Worm (Caenorhabditis elegans): Measurements from ENCODE around the gene msp-79.

Gene msp-79

DNA sequence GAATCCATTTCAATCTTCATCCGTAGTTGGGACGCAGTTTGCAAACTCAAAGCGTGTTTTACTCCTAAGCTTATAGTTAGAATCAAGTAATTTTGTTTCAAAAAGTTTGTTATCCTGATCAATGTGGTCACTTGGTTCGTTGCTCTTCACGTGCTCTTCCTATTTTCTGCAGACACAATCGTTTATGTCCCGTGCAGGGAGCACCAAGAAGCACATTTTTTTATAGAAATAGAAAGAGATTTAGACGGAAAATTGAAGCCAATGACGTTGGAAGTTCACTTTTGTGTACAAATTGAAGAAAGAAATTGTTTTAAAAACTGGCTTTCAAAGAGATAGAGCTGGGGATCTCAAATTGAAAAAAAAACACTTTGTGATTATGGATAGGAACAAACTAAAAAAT lies 5.2 kb downstream of the msp-79 start:
- TF ChIP-seq ceh-13 (GFP tag; optimal IDR thresholded peaks at IDR 0.05) (no peak), flt-1 (GFP tag; IDR thresholded peaks at IDR 0.05) (no peak), tbx-37 (GFP tag; conservative IDR thresholded peaks at IDR 0.05) (no peak), tbx-11 (GFP tag; IDR thresholded peaks at IDR 0.05) (no peak), hmg-4 (GFP tag; optimal IDR thresholded peaks at IDR 0.05) (no peak), hnd-1 (tag; optimal IDR thresholded peaks at IDR 0.05) (no peak), F13C5.2 (tag; optimal IDR thresholded peaks at IDR 0.05) (no peak), scrt-1 (GFP tag; IDR thresholded peaks at IDR 0.05) (no peak), B0310.2 (tag; optimal IDR thresholded peaks at IDR 0.05) (no peak), ceh-36 (tag; optimal IDR thresholded peaks at IDR 0.05) (no peak), pes-1 (GFP tag; IDR thresholded peaks at IDR 0.05) (no peak), aly-1 (tag; optimal IDR thresholded peaks at IDR 0.05) (no peak), tra-4 (tag; optimal IDR thresholded peaks at IDR 0.05) (no peak), ama-1 (optimal IDR thresholded peaks at IDR 0.05) (no peak)

DNA sequence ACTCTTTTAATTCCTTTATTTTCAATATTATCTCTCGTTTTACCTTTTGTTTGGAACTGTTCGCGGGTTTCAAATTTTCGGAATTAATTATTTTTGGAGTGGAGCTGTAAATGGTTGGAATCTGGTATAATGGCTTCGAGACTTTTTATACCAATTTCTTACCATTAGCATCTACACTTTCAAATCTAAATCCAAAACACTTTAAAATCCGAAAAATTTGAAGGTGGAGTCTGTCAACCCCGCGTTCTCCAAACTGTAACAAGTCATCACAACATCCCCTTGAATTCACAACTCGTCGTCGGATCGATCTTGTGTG lies 9.6 kb downstream of the msp-79 start, which contains the start of gene nhr-97:
TSS of gene nhr-97 (plus strand) at position 217 of the 316 bp plus-strand sequence.
- TF ChIP-seq hmg-4 (GFP tag; optimal IDR thresholded peaks at IDR 0.05) (no peak), F13C5.2 (tag; optimal IDR thresholded peaks at IDR 0.05) (no peak), hmbx-1 (tag; optimal IDR thresholded peaks at IDR 0.05) (no peak), ets-7 (tag; optimal IDR thresholded peaks at IDR 0.05) (no peak), aly-1 (tag; optimal IDR thresholded peaks at IDR 0.05) (no peak), tra-4 (tag; optimal IDR thresholded peaks at IDR 0.05) (no peak), sea-1 (GFP tag; conservative IDR thresholded peaks at IDR 0.05) (no peak), scrt-1 (GFP tag; IDR thresholded peaks at IDR 0.05) (no peak)

DNA sequence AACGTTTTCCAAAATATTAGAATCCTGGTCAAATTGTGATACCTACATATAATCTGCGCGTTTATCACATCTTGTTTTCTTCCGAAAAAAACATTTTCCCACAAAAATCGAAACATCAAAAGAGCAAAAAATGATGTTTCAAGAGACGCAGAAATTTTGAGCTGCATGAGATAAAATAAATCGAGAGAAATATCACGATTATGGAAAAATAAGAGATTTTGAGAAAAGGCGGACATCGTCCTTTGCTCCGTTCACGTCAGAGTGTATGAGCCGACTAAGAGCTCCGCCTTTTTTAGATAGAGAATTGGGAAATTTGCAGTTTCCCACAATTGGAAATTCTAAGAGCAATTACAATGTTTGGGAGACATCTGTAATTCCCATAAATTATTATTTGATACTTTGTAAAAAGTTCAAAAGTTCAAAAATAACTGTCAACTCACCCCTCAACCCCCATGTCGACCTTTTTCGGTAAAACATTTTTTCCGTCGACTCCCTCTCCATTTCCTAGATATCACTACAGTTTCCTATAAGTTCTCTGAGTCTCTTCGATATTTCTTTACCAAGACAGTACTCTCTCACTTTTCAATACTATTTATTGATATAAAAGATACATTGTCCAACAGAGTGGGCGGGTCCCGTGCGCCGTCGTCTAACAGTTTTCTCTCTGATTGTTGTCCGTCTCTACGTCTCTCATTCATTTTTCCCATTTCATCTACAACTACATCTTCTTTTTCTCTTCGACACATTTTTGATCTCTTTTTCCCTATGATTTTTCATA lies 10.1 kb downstream of the msp-79 start:
- no peak for TF ChIP-seq hmg-4 (GFP tag; optimal IDR thresholded peaks at IDR 0.05)
- no peak for TF ChIP-seq pes-1 (GFP tag; IDR thresholded peaks at IDR 0.05)
- no peak for TF ChIP-seq ceh-36 (tag; optimal IDR thresholded peaks at IDR 0.05)
- no peak for TF ChIP-seq tbx-37 (GFP tag; conservative IDR thresholded peaks at IDR 0.05)
- no peak for TF ChIP-seq tra-4 (tag; optimal IDR thresholded peaks at IDR 0.05)
- no peak for TF ChIP-seq ceh-13 (GFP tag; optimal IDR thresholded peaks at IDR 0.05)
- TF ChIP-seq ama-1 (optimal IDR thresholded peaks at IDR 0.05): no peak
- TF ChIP-seq hmbx-1 (tag; optimal IDR thresholded peaks at IDR 0.05): no peak
- TF ChIP-seq aly-1 (tag; optimal IDR thresholded peaks at IDR 0.05): no peak
- no peak for TF ChIP-seq flt-1 (GFP tag; IDR thresholded peaks at IDR 0.05)

DNA sequence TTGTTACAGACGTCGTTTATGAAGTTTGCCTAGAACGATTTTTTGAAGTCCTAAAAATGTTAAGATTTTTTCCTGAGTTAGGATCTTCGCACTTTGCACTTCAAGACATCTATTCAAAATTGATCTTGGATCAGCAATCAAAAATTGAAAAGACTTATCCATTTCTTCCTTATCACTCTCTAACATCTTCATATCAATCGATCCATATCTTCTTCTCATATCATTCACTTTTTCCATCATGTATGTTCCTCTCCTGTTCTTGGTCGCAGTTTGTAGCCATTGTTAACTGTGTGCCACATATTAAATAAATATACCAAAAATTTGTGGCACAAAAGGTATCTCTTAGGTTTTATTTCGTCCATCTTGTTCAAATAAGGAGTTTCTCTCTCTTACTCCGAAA lies 11.2 kb downstream of the msp-79 start:
- no peak for TF ChIP-seq scrt-1 (GFP tag; IDR thresholded peaks at IDR 0.05)
- TF ChIP-seq sea-1 (GFP tag; conservative IDR thresholded peaks at IDR 0.05): no peak
- TF ChIP-seq B0310.2 (tag; optimal IDR thresholded peaks at IDR 0.05): no peak
- no peak for TF ChIP-seq aly-1 (tag; optimal IDR thresholded peaks at IDR 0.05)
- no peak for TF ChIP-seq ceh-36 (tag; optimal IDR thresholded peaks at IDR 0.05)
- TF ChIP-seq ama-1 (optimal IDR thresholded peaks at IDR 0.05): no peak
- no peak for TF ChIP-seq hnd-1 (tag; optimal IDR thresholded peaks at IDR 0.05)
- TF ChIP-seq F13C5.2 (tag; optimal IDR thresholded peaks at IDR 0.05): no peak
- no peak for TF ChIP-seq tbx-11 (GFP tag; IDR thresholded peaks at IDR 0.05)

DNA sequence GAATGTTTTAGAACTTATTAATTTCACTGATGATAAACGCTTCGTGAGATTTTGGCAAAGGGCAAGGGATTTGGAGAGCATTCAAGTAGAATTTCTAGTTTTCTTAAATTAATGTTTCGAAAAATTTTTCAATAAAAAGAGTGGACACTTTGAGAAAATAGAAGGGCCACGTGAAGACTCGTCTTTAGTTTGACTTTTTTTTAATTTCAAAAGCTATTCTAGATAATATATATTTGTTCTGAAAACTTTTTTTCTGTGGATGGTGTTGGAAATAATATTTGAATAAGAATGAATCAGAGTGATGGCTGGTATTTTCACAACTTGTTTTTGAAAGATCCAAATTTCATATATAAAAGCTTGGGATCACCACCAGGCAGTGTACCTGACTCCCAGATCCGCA lies 18.6 kb downstream of the msp-79 start, which contains the start of gene C28D4.8:
TSS of gene C28D4.8 (minus strand) at position 101 of the 400 bp plus-strand sequence.
- no peak for TF ChIP-seq B0310.2 (tag; optimal IDR thresholded peaks at IDR 0.05)
- no peak for TF ChIP-seq hnd-1 (tag; optimal IDR thresholded peaks at IDR 0.05)
- TF ChIP-seq ceh-13 (GFP tag; optimal IDR thresholded peaks at IDR 0.05): no peak
- TF ChIP-seq pes-1 (GFP tag; IDR thresholded peaks at IDR 0.05): no peak
- TF ChIP-seq ama-1 (optimal IDR thresholded peaks at IDR 0.05): no peak
- TF ChIP-seq scrt-1 (GFP tag; IDR thresholded peaks at IDR 0.05): no peak
- no peak for TF ChIP-seq flt-1 (GFP tag; IDR thresholded peaks at IDR 0.05)
- TF ChIP-seq hmg-4 (GFP tag; optimal IDR thresholded peaks at IDR 0.05): no peak
- TF ChIP-seq F13C5.2 (tag; optimal IDR thresholded peaks at IDR 0.05): no peak
- TF ChIP-seq sea-1 (GFP tag; conservative IDR thresholded peaks at IDR 0.05): no peak
- no peak for TF ChIP-seq aly-1 (tag; optimal IDR thresholded peaks at IDR 0.05)
- no peak for TF ChIP-seq tra-4 (tag; optimal IDR thresholded peaks at IDR 0.05)
- no peak for TF ChIP-seq ets-7 (tag; optimal IDR thresholded peaks at IDR 0.05)
- no peak for TF ChIP-seq tbx-37 (GFP tag; conservative IDR thresholded peaks at IDR 0.05)
- no peak for TF ChIP-seq ceh-36 (tag; optimal IDR thresholded peaks at IDR 0.05)

DNA sequence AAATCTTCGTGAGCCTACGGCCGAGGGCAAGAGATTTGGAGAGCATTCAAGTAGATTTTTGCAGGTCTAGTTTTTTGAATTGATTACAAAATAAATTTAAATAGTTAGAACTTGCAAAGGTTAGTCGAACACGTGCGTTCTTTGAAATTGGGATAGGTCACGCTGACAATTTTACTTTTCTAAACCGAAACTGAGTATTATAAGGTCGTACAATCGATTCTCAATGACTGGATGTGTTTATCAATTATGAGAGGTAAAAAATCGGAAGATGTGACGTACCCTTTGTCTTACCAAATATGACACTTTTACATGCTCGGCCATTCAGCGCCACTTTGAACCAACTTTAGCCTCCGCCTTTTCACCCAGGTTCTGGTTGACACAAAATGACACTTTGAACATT lies 20.2 kb downstream of the msp-79 start, which contains the start of gene C28D4.5:
TSS of gene C28D4.5 (minus strand) at position 101 of the 400 bp plus-strand sequence.
- TF ChIP-seq hmg-4 (GFP tag; optimal IDR thresholded peaks at IDR 0.05) (no peak), tra-4 (tag; optimal IDR thresholded peaks at IDR 0.05) (no peak), hmbx-1 (tag; optimal IDR thresholded peaks at IDR 0.05) (no peak)

DNA sequence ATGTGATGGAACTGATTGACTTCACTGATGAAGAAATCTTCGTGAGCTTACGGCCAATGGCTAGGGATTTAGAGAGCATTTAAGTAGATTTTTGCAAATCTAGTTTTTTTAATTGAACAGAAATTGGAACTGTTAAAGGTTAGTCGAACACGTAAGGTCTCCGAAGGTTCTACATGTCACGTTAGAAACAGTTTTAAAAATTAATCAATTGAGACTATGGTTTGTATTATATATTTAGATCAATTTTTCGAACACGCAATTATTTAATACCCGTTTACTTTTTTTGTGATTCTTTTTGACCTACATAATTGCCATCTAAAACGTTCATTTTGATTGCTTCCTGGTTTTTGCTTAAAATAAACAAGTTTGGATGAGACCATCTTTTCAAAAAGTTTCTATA lies 22.0 kb downstream of the msp-79 start, which contains the start of gene C28D4.4:
TSS of gene C28D4.4 (minus strand) at position 101 of the 400 bp plus-strand sequence.
- no peak for TF ChIP-seq pes-1 (GFP tag; IDR thresholded peaks at IDR 0.05)
- TF ChIP-seq tra-4 (tag; optimal IDR thresholded peaks at IDR 0.05): no peak
- no peak for TF ChIP-seq tbx-37 (GFP tag; conservative IDR thresholded peaks at IDR 0.05)
- no peak for TF ChIP-seq aly-1 (tag; optimal IDR thresholded peaks at IDR 0.05)
- TF ChIP-seq ceh-36 (tag; optimal IDR thresholded peaks at IDR 0.05): no peak
- no peak for TF ChIP-seq ets-7 (tag; optimal IDR thresholded peaks at IDR 0.05)
- TF ChIP-seq hnd-1 (tag; optimal IDR thresholded peaks at IDR 0.05): no peak
- TF ChIP-seq ceh-13 (GFP tag; optimal IDR thresholded peaks at IDR 0.05): no peak
- no peak for TF ChIP-seq ama-1 (optimal IDR thresholded peaks at IDR 0.05)
- no peak for TF ChIP-seq scrt-1 (GFP tag; IDR thresholded peaks at IDR 0.05)
- TF ChIP-seq B0310.2 (tag; optimal IDR thresholded peaks at IDR 0.05): no peak
- TF ChIP-seq hmbx-1 (tag; optimal IDR thresholded peaks at IDR 0.05): no peak
- no peak for TF ChIP-seq hmg-4 (GFP tag; optimal IDR thresholded peaks at IDR 0.05)
- no peak for TF ChIP-seq sea-1 (GFP tag; conservative IDR thresholded peaks at IDR 0.05)
- no peak for TF ChIP-seq F13C5.2 (tag; optimal IDR thresholded peaks at IDR 0.05)
- TF ChIP-seq tbx-11 (GFP tag; IDR thresholded peaks at IDR 0.05): no peak
- TF ChIP-seq flt-1 (GFP tag; IDR thresholded peaks at IDR 0.05): no peak

Data from whole organism, early embryonic.